Worm (Caenorhabditis elegans) whole organism, early embryonic: ENCODE measurements around the gene Y4C6B.1.

ENCODE experiments used
- B0310.2 ChIP-seq: sonication (generic microtip); optimal IDR thresholded peaks from 2 replicates; lab custom pipeline; 2016; ENCODE audit warnings: mild to moderate bottlenecking, missing genetic modification characterization, missing compliant biosample characterization
- F13C5.2 ChIP-seq: sonication (generic microtip); optimal IDR thresholded peaks from 2 replicates; lab custom pipeline; 2017; ENCODE audit warnings: mild to moderate bottlenecking, missing genetic modification characterization, inconsistent platforms, missing compliant biosample characterization
- aly-1 ChIP-seq: sonication (generic microtip); optimal IDR thresholded peaks from 2 replicates; lab custom pipeline; 2016; ENCODE audit warnings: missing genetic modification characterization, missing compliant biosample characterization
- ama-1 ChIP-seq: fragments of 150-350 bp; optimal IDR thresholded peaks from 2 replicates; lab custom pipeline; 2014
- ceh-13 ChIP-seq: fragments of 200-800 bp; sonication (Bioruptor generic); optimal IDR thresholded peaks from 2 replicates; lab custom pipeline; 2018; ENCODE audit warnings: mild to moderate bottlenecking, missing genetic modification characterization, missing compliant biosample characterization
- ceh-36 ChIP-seq: sonication (generic microtip); optimal IDR thresholded peaks from 2 replicates; lab custom pipeline; 2016; ENCODE audit warnings: missing genetic modification characterization, inconsistent platforms, missing compliant biosample characterization
- ets-7 ChIP-seq: sonication (generic microtip); optimal IDR thresholded peaks from 2 replicates; lab custom pipeline; 2016; ENCODE audit warnings: missing genotype, missing genetic modification characterization, missing compliant biosample characterization
- flt-1 ChIP-seq: fragments of 200-800 bp; sonication (Bioruptor generic); IDR thresholded peaks from 2 replicates; pipeline ENCODE4 v1.3.6; 2022; ENCODE audit warnings: missing genetic modification characterization, missing compliant biosample characterization
- hmbx-1 ChIP-seq: sonication (generic microtip); optimal IDR thresholded peaks from 2 replicates; lab custom pipeline; 2016; ENCODE audit warnings: mild to moderate bottlenecking, missing genetic modification characterization, missing compliant biosample characterization
- hmg-4 ChIP-seq: fragments of 200-800 bp; sonication (Bioruptor generic); optimal IDR thresholded peaks from 2 replicates; lab custom pipeline; 2018; ENCODE audit warnings: mild to moderate bottlenecking, missing genetic modification characterization, missing compliant biosample characterization
- hnd-1 ChIP-seq: sonication (generic microtip); optimal IDR thresholded peaks from 2 replicates; lab custom pipeline; 2016; ENCODE audit warnings: missing genetic modification characterization, missing compliant biosample characterization
- pes-1 ChIP-seq: fragments of 200-800 bp; sonication (Bioruptor generic); IDR thresholded peaks from 2 replicates; pipeline ENCODE4 v1.3.6; 2022; ENCODE audit warnings: missing genetic modification reagents, missing genetic modification characterization, missing compliant biosample characterization
- scrt-1 ChIP-seq: fragments of 200-800 bp; sonication (Bioruptor generic); IDR thresholded peaks from 2 replicates; pipeline ENCODE4 v1.3.6; 2022; ENCODE audit warnings: missing genetic modification characterization, missing compliant biosample characterization
- sea-1 ChIP-seq: fragments of 200-800 bp; sonication (Bioruptor generic); conservative IDR thresholded peaks from 2 replicates; pipeline ENCODE4 v1.3.6; 2022; ENCODE audit warnings: missing genetic modification characterization, missing compliant biosample characterization
- tbx-11 ChIP-seq: fragments of 200-800 bp; sonication (Bioruptor generic); IDR thresholded peaks from 2 replicates; pipeline ENCODE4 v1.3.6; 2022; ENCODE audit warnings: missing genetic modification characterization, missing compliant biosample characterization
- tbx-37 ChIP-seq: fragments of 200-800 bp; sonication (Bioruptor generic); conservative IDR thresholded peaks from 2 replicates; pipeline ENCODE4 v1.3.6; 2022; ENCODE audit warnings: missing genetic modification reagents, missing genetic modification characterization, missing compliant biosample characterization
- tra-4 ChIP-seq: sonication (generic microtip); optimal IDR thresholded peaks from 2 replicates; lab custom pipeline; 2017; ENCODE audit warnings: missing genetic modification characterization, missing compliant biosample characterization

Gene Y4C6B.1

ce11 chrIV:5367899-5368298 lies 13.6 kb downstream of the Y4C6B.1 start:
- TF ChIP-seq pes-1 (GFP tag; lab: Robert Waterston, UW): no peak
- TF ChIP-seq ceh-13: no peak
- TF ChIP-seq B0310.2 (tag; lab: Kevin White, UChicago): no peak
- no peak for TF ChIP-seq hmbx-1
- TF ChIP-seq aly-1 (tag; lab: Kevin White, UChicago): no peak

- TF ChIP-seq aly-1 (tag; lab: Kevin White, UChicago) (peak; percentile 33), hnd-1 (tag; lab: Kevin White, UChicago) (no peak)
These were observed 14.6 kb downstream of the Y4C6B.1 start for ce11 chrIV:5368860-5369259.

- TF ChIP-seq tbx-37 (GFP tag; lab: Robert Waterston, UW) (no peak), flt-1 (GFP tag; lab: Robert Waterston, UW) (no peak), aly-1 (tag; lab: Kevin White, UChicago) (no peak), hmbx-1 (no peak), pes-1 (GFP tag; lab: Robert Waterston, UW) (no peak), ceh-13 (no peak), scrt-1 (GFP tag; lab: Robert Waterston, UW) (no peak), B0310.2 (tag; lab: Kevin White, UChicago) (no peak), tra-4 (no peak), ama-1 (no peak)
These were observed 15.1 kb downstream of the Y4C6B.1 start, which contains the start of gene F41H10.3 for ce11 chrIV:5369414-5369813. TSS of gene F41H10.3 (plus strand) at chrIV:5369801.

- TF ChIP-seq hnd-1 (tag; lab: Kevin White, UChicago) (peak; percentile 25), sea-1 (GFP tag; lab: Robert Waterston, UW) (peak; percentile 53; the same call in 1 of the 2 replicates), B0310.2 (tag; lab: Kevin White, UChicago) (no peak), ceh-13 (peak; percentile 39), aly-1 (tag; lab: Kevin White, UChicago) (no peak), pes-1 (GFP tag; lab: Robert Waterston, UW) (peak; percentile 81), ceh-36 (tag; lab: Kevin White, UChicago) (no peak), tbx-11 (GFP tag; lab: Robert Waterston, UW) (0 out of 2 replicates have a peak, but pooled peaks have one; percentile 45), flt-1 (GFP tag; lab: Robert Waterston, UW) (peak; percentile 52; the same call in 1 of the 2 replicates), F13C5.2 (tag; lab: Kevin White, UChicago) (peak; percentile 72), hmg-4 (GFP tag; lab: Kevin White, UChicago) (peak; percentile 9), scrt-1 (GFP tag; lab: Robert Waterston, UW) (0 out of 2 replicates have a peak, but pooled peaks have one; percentile 33), tbx-37 (GFP tag; lab: Robert Waterston, UW) (0 out of 2 replicates have a peak, but pooled peaks have one; percentile 32), ama-1 (no peak), ets-7 (peak; percentile 56), hmbx-1 (peak; percentile 2), tra-4 (no peak)
These were observed 16.6 kb downstream of the Y4C6B.1 start for ce11 chrIV:5370914-5371313.

- TF ChIP-seq B0310.2 (tag; lab: Kevin White, UChicago) (no peak), ets-7 (no peak), ama-1 (no peak), tra-4 (no peak), hnd-1 (tag; lab: Kevin White, UChicago) (no peak), ceh-36 (tag; lab: Kevin White, UChicago) (no peak)
These were observed 20.0 kb downstream of the Y4C6B.1 start for ce11 chrIV:5374321-5374720.

- TF ChIP-seq scrt-1 (GFP tag; lab: Robert Waterston, UW): no peak
- TF ChIP-seq F13C5.2 (tag; lab: Kevin White, UChicago): no peak
- no peak for TF ChIP-seq flt-1 (GFP tag; lab: Robert Waterston, UW)
- no peak for TF ChIP-seq tra-4
- no peak for TF ChIP-seq pes-1 (GFP tag; lab: Robert Waterston, UW)
- no peak for TF ChIP-seq tbx-37 (GFP tag; lab: Robert Waterston, UW)
- no peak for TF ChIP-seq aly-1 (tag; lab: Kevin White, UChicago)
- no peak for TF ChIP-seq hnd-1 (tag; lab: Kevin White, UChicago)
- TF ChIP-seq ets-7: no peak
- no peak for TF ChIP-seq hmbx-1
- TF ChIP-seq ceh-13: no peak
- TF ChIP-seq sea-1 (GFP tag; lab: Robert Waterston, UW): no peak
- no peak for TF ChIP-seq hmg-4 (GFP tag; lab: Kevin White, UChicago)
- no peak for TF ChIP-seq tbx-11 (GFP tag; lab: Robert Waterston, UW)
These were observed 20.7 kb downstream of the Y4C6B.1 start for ce11 chrIV:5374946-5375345.

- TF ChIP-seq tra-4 (no peak), tbx-11 (GFP tag; lab: Robert Waterston, UW) (no peak), ceh-36 (tag; lab: Kevin White, UChicago) (no peak), hnd-1 (tag; lab: Kevin White, UChicago) (no peak), ets-7 (no peak), sea-1 (GFP tag; lab: Robert Waterston, UW) (no peak), F13C5.2 (tag; lab: Kevin White, UChicago) (no peak), scrt-1 (GFP tag; lab: Robert Waterston, UW) (no peak), ceh-13 (no peak), ama-1 (no peak), tbx-37 (GFP tag; lab: Robert Waterston, UW) (no peak), B0310.2 (tag; lab: Kevin White, UChicago) (no peak), hmbx-1 (no peak), pes-1 (GFP tag; lab: Robert Waterston, UW) (no peak), aly-1 (tag; lab: Kevin White, UChicago) (no peak), hmg-4 (GFP tag; lab: Kevin White, UChicago) (no peak), flt-1 (GFP tag; lab: Robert Waterston, UW) (no peak)
These were observed 22.8 kb downstream of the Y4C6B.1 start, which contains the start of gene elo-5 for ce11 chrIV:5377062-5377461. TSS of gene elo-5 (minus strand) at chrIV:5377117.

- TF ChIP-seq tbx-37 (GFP tag; lab: Robert Waterston, UW): no peak
These were observed 25.9 kb downstream of the Y4C6B.1 start for ce11 chrIV:5380140-5380539.
